Worm (Caenorhabditis elegans) whole organism, young adult: ENCODE data around the gene gly-13.

Experiments used
- B0336.3 ChIP-seq: fragments of 200-800 bp; sonication (Bioruptor generic); IDR thresholded peaks from 2 replicates; pipeline ENCODE4 v1.3.6; 2022; ENCODE audit warnings: missing genetic modification characterization, missing compliant biosample characterization
- C17E4.6 ChIP-seq: fragments of 200-800 bp; sonication (Bioruptor generic); IDR thresholded peaks from 2 replicates; pipeline ENCODE4 v1.3.6; 2022; ENCODE audit warnings: missing genetic modification reagents, missing genetic modification characterization, missing compliant biosample characterization
- F23B12.7 ChIP-seq: sonication (generic microtip); optimal IDR thresholded peaks from 2 replicates; lab custom pipeline; 2017; ENCODE audit warnings: missing genetic modification characterization, mild to moderate bottlenecking, missing compliant biosample characterization, antibody characterized with exemption, moderate library complexity; ENCODE audit not compliant: insufficient read depth
- F49E8.2 ChIP-seq: sonication (generic microtip); optimal IDR thresholded peaks from 3 replicates; lab custom pipeline; 2017; ENCODE audit warnings: missing genetic modification characterization, mild to moderate bottlenecking, missing compliant biosample characterization, antibody characterized with exemption, moderate library complexity; ENCODE audit not compliant: insufficient read depth
- F57A8.1 ChIP-seq: fragments of 200-800 bp; sonication (Bioruptor generic); optimal IDR thresholded peaks from 2 replicates; lab custom pipeline; 2018; ENCODE audit warnings: mild to moderate bottlenecking, missing genetic modification characterization, moderate library complexity, missing compliant biosample characterization
- F57C9.4 ChIP-seq: sonication (generic microtip); optimal IDR thresholded peaks from 2 replicates; lab custom pipeline; 2017; ENCODE audit warnings: mild to moderate bottlenecking, missing genetic modification characterization, missing compliant biosample characterization
- K12H6.12 ChIP-seq: fragments of 200-800 bp; sonication (Bioruptor generic); optimal IDR thresholded peaks from 2 replicates; lab custom pipeline; 2018; ENCODE audit warnings: mild to moderate bottlenecking, missing genetic modification characterization, missing compliant biosample characterization
- Y53F4B.3 ChIP-seq: fragments of 200-800 bp; sonication (Bioruptor generic); IDR thresholded peaks from 2 replicates; pipeline ENCODE4 v1.3.6; 2022; ENCODE audit warnings: missing genetic modification reagents, missing genetic modification characterization, missing compliant biosample characterization
- Y56A3A.18 ChIP-seq: fragments of 200-800 bp; sonication (Bioruptor generic); IDR thresholded peaks from 2 replicates; pipeline ENCODE4 v1.3.6; 2022; ENCODE audit warnings: missing genetic modification reagents, missing genetic modification characterization, missing compliant biosample characterization
- Y67H2A.10 ChIP-seq: fragments of 200-800 bp; sonication (Bioruptor generic); conservative IDR thresholded peaks from 2 replicates; pipeline ENCODE4 v1.3.6; 2022; ENCODE audit warnings: missing genetic modification reagents, missing genetic modification characterization, missing compliant biosample characterization
- ZK185.1 ChIP-seq: sonication (generic microtip); optimal IDR thresholded peaks from 2 replicates; lab custom pipeline; 2016; ENCODE audit warnings: mild to moderate bottlenecking, missing genetic modification characterization, missing compliant biosample characterization; ENCODE audit not compliant: poor library complexity, severe bottlenecking
- aptf-2 ChIP-seq: fragments of 200-800 bp; sonication (Bioruptor generic); conservative IDR thresholded peaks from 2 replicates; pipeline ENCODE4 v1.3.6; 2022; ENCODE audit warnings: missing genetic modification reagents, missing genetic modification characterization, missing compliant biosample characterization
- attf-3 ChIP-seq: fragments of 200-800 bp; sonication (Bioruptor generic); conservative IDR thresholded peaks from 2 replicates; pipeline ENCODE4 v1.3.6; 2022; ENCODE audit warnings: missing genetic modification reagents, missing genetic modification characterization, missing compliant biosample characterization
- attf-6 ChIP-seq: fragments of 200-800 bp; sonication (Bioruptor generic); IDR thresholded peaks from 2 replicates; pipeline ENCODE4 v1.3.6; 2022; ENCODE audit warnings: missing genetic modification reagents, missing genetic modification characterization, missing compliant biosample characterization
- ccch-3 ChIP-seq: fragments of 200-800 bp; sonication (Bioruptor generic); optimal IDR thresholded peaks from 2 replicates; lab custom pipeline; 2018; ENCODE audit warnings: mild to moderate bottlenecking, missing genetic modification characterization, missing compliant biosample characterization
- cebp-1 ChIP-seq, 2 experiments: fragments of 200-800 bp in 1 of 2; sonication (Bioruptor generic) in 1 of 2; sonication (generic microtip) in 1 of 2; IDR thresholded peaks in 1 of 2; optimal IDR thresholded peaks in 1 of 2; 2 replicates each; pipeline versions ENCODE4 v1.3.6 to Lab custom; 2017 to 2022; ENCODE audit warnings: missing compliant biosample characterization in 2 of 2, missing genetic modification characterization in 2 of 2, mild to moderate bottlenecking in 1 of 2, missing genetic modification reagents in 1 of 2, moderate library complexity in 1 of 2
- ceh-27 ChIP-seq: fragments of 200-800 bp; sonication (Bioruptor generic); optimal IDR thresholded peaks from 2 replicates; lab custom pipeline; 2018; ENCODE audit warnings: mild to moderate bottlenecking, missing genetic modification characterization, moderate library complexity, missing compliant biosample characterization
- ceh-79 ChIP-seq: sonication (generic microtip); optimal IDR thresholded peaks from 2 replicates; lab custom pipeline; 2017; ENCODE audit warnings: mild to moderate bottlenecking, missing genetic modification characterization, missing compliant biosample characterization
- die-1 ChIP-seq: sonication (generic microtip); optimal IDR thresholded peaks from 2 replicates; lab custom pipeline; 2016; ENCODE audit warnings: missing genotype, mild to moderate bottlenecking, missing genetic modification characterization, missing compliant biosample characterization
- dpff-1 ChIP-seq: sonication (generic microtip); optimal IDR thresholded peaks from 2 replicates; lab custom pipeline; 2017; ENCODE audit warnings: mild to moderate bottlenecking, missing genetic modification characterization, missing compliant biosample characterization
- efl-1 ChIP-seq: fragments of 150-350 bp; optimal IDR thresholded peaks from 2 replicates; lab custom pipeline; 2014; ENCODE audit warnings: missing biosample characterization, missing genetic modification reagents, missing genetic modification characterization
- egl-44 ChIP-seq: fragments of 200-800 bp; sonication (Bioruptor generic); IDR thresholded peaks from 2 replicates; pipeline ENCODE4 v1.3.6; 2022; ENCODE audit warnings: missing genetic modification reagents, missing genetic modification characterization, missing compliant biosample characterization
- ekl-4 ChIP-seq: fragments of 200-800 bp; sonication (Bioruptor generic); IDR thresholded peaks from 2 replicates; pipeline ENCODE4 v1.3.6; 2022; ENCODE audit warnings: missing genetic modification reagents, missing genetic modification characterization, missing compliant biosample characterization
- fkh-3 ChIP-seq: sonication (generic microtip); optimal IDR thresholded peaks from 2 replicates; lab custom pipeline; 2016; ENCODE audit warnings: mild to moderate bottlenecking, missing genetic modification characterization, missing compliant biosample characterization
- gei-17 ChIP-seq: fragments of 200-800 bp; sonication (Bioruptor generic); optimal IDR thresholded peaks from 2 replicates; lab custom pipeline; 2018; ENCODE audit warnings: mild to moderate bottlenecking, missing genetic modification characterization, missing compliant biosample characterization
- hmg-20 ChIP-seq: fragments of 200-800 bp; sonication (Bioruptor generic); IDR thresholded peaks from 2 replicates; pipeline ENCODE4 v1.3.6; 2022; ENCODE audit warnings: missing genetic modification reagents, missing genetic modification characterization, missing compliant biosample characterization
- hrde-1 ChIP-seq: sonication (generic microtip); optimal IDR thresholded peaks from 2 replicates; lab custom pipeline; 2016; ENCODE audit warnings: missing genetic modification characterization, mild to moderate bottlenecking, missing compliant biosample characterization, moderate library complexity, missing genotype, missing genetic modification reagents, borderline replicate concordance
- mel-28 ChIP-seq: sonication (generic microtip); optimal IDR thresholded peaks from 2 replicates; lab custom pipeline; 2016; ENCODE audit warnings: borderline replicate concordance, mild to moderate bottlenecking, missing genetic modification characterization, missing compliant biosample characterization
- nhr-120 ChIP-seq: fragments of 200-800 bp; sonication (Bioruptor generic); IDR thresholded peaks from 2 replicates; pipeline ENCODE4 v1.3.6; 2022; ENCODE audit warnings: missing genetic modification characterization, missing compliant biosample characterization
- nhr-90 ChIP-seq: sonication (generic microtip); optimal IDR thresholded peaks from 2 replicates; lab custom pipeline; 2016; ENCODE audit warnings: missing genotype, mild to moderate bottlenecking, missing genetic modification characterization, missing compliant biosample characterization
- pha-4 ChIP-seq: fragments of 150-350 bp; sonication (generic microtip); optimal IDR thresholded peaks from 2 replicates; lab custom pipeline; 2014; ENCODE audit warnings: missing biosample characterization, missing genetic modification reagents, missing genetic modification characterization
- rpc-1 ChIP-seq, 2 experiments: fragments of 150-350 bp in 1 of 2; sonication (generic microtip) in 1 of 2; optimal IDR thresholded peaks; 2 replicates each; lab custom pipeline; 2014 to 2018; ENCODE audit warnings: missing biosample characterization in 1 of 2, missing genetic modification characterization in 1 of 2, missing genetic modification reagents in 1 of 2, missing genotype in 1 of 2
- snpc-1.1 ChIP-seq: sonication (generic microtip); optimal IDR thresholded peaks from 2 replicates; lab custom pipeline; 2017; ENCODE audit warnings: missing genetic modification characterization, mild to moderate bottlenecking, missing compliant biosample characterization, antibody characterized with exemption, moderate library complexity, missing genotype, missing genetic modification reagents; ENCODE audit not compliant: insufficient read depth
- tlf-1 ChIP-seq: fragments of 200-800 bp; sonication (Bioruptor generic); optimal IDR thresholded peaks from 2 replicates; lab custom pipeline; 2018; ENCODE audit warnings: mild to moderate bottlenecking, missing genetic modification characterization, missing compliant biosample characterization
- unc-130 ChIP-seq: sonication (generic microtip); optimal IDR thresholded peaks from 2 replicates; lab custom pipeline; 2016; ENCODE audit warnings: missing genetic modification reagents, missing genetic modification characterization, missing compliant biosample characterization

gly-13 gene

ce11 chrX:9324962-9325361 is 28.5 kb upstream of the gly-13 start:
- TF ChIP-seq die-1 (tag; lab: Kevin White, UChicago), result no peak
- TF ChIP-seq pha-4 (tag; lab: Kevin White, UChicago), result no peak
- TF ChIP-seq aptf-2 (GFP tag; lab: Robert Waterston, UW), result no peak
- no peak for TF ChIP-seq K12H6.12 (tag; lab: Kevin White, UChicago)
- no peak for TF ChIP-seq egl-44
- TF ChIP-seq efl-1 (GFP tag; lab: Kevin White, UChicago), result no peak
- TF ChIP-seq tlf-1 (GFP tag; lab: Kevin White, UChicago), result no peak
- TF ChIP-seq rpc-1 (optimal IDR thresholded peaks at IDR 0.05; lab: Kevin White, UChicago), result no peak
- no peak for TF ChIP-seq rpc-1 (tag; optimal IDR thresholded peaks at IDR 0.05; lab: Kevin White, UChicago)
- TF ChIP-seq B0336.3 (GFP tag; lab: Robert Waterston, UW), result no peak
- no peak for TF ChIP-seq F23B12.7 (tag; lab: Kevin White, UChicago)
- no peak for TF ChIP-seq ceh-27
- no peak for TF ChIP-seq F49E8.2
- no peak for TF ChIP-seq snpc-1.1 (tag; lab: Kevin White, UChicago)
- TF ChIP-seq ceh-79, result no peak
- TF ChIP-seq gei-17 (GFP tag; lab: Kevin White, UChicago), result no peak
- TF ChIP-seq hrde-1, result no peak
- no peak for TF ChIP-seq ekl-4 (GFP tag; lab: Robert Waterston, UW)

DNA sequence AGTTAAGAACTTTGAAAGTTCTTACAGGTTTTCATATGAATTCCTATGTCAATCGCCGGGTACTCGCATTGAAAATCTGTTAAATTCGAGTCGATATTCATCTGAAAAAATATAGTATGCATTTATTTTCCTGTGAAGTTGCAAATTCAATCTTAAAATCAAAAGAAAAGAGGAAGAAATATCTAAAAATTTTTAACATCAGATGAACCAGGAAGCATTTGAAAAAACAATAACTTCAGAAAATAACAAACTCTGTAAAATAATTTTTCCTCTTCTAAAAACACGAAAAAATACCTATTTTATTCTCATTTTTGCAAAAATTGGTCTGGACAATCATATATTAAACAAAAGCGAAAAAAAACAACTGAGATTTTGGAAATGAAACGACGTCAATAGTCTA is 22.7 kb upstream of the gly-13 start, which contains the start of gene npr-7:
Gene npr-7, minus strand, starts transcription at position 101 of the 400 bp plus-strand sequence.
- no peak for TF ChIP-seq dpff-1 (tag; lab: Kevin White, UChicago)
- TF ChIP-seq F57A8.1 (GFP tag; lab: Kevin White, UChicago), result no peak
- TF ChIP-seq Y67H2A.10 (GFP tag; lab: Robert Waterston, UW), result no peak
- no peak for TF ChIP-seq attf-3 (GFP tag; lab: Robert Waterston, UW)

ce11 chrX:9314397-9314796 is 18.0 kb upstream of the gly-13 start, which contains the start of gene ttr-38:
Gene ttr-38 (minus strand): TSS chrX:9314497.
- TF ChIP-seq Y67H2A.10 (GFP tag; lab: Robert Waterston, UW) (no peak), fkh-3 (tag; lab: Kevin White, UChicago) (no peak), mel-28 (tag; lab: Kevin White, UChicago) (no peak), cebp-1 (GFP tag; IDR thresholded peaks at IDR 0.05; lab: Robert Waterston, UW) (no peak), cebp-1 (tag; optimal IDR thresholded peaks at IDR 0.05; lab: Kevin White, UChicago) (no peak), Y56A3A.18 (no peak), ceh-79 (no peak), C17E4.6 (no peak), attf-6 (GFP tag; lab: Robert Waterston, UW) (no peak), hmg-20 (GFP tag; lab: Robert Waterston, UW) (no peak), Y53F4B.3 (no peak), F23B12.7 (tag; lab: Kevin White, UChicago) (no peak), F57A8.1 (GFP tag; lab: Kevin White, UChicago) (no peak), unc-130 (GFP tag; lab: Kevin White, UChicago) (no peak), nhr-90 (no peak), ccch-3 (no peak), F57C9.4 (tag; lab: Kevin White, UChicago) (no peak), nhr-120 (GFP tag; lab: Robert Waterston, UW) (no peak), ZK185.1 (tag; lab: Kevin White, UChicago) (no peak)
